Fruit fly (Drosophila melanogaster): ENCODE data around the gene CG14930.

CG14930 gene

DNA sequence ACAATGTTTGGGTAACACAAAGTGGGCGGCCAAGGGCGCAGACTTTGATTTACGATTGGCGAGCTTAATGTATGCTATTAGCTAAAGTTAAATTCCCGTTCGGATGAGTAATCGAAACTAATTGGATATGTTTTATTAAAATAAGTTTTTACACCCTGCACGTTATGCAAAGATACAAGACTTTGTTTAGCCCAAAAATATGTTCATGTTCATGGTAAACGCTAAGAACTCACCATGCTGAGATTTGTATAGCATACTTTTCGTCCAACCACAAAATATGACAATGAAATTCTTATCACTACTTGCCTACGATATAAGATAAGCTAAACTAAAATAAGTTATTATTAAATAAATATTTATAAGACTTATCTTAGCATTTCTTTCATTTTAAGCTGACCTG lies 46.1 kb downstream of the CG14930 start:
- no peak for TF ChIP-seq Ets98B (GFP tag; IDR thresholded peaks at IDR 0.05)
- no peak for TF ChIP-seq CG15710 (tag; optimal IDR thresholded peaks at IDR 0.05)
- no peak for TF ChIP-seq CG14655 (GFP tag; optimal IDR thresholded peaks at IDR 0.05)
- no peak for TF ChIP-seq rn (GFP tag; IDR thresholded peaks at IDR 0.05)
- no peak for TF ChIP-seq CG8159 (tag; optimal IDR thresholded peaks at IDR 0.05)
- TF ChIP-seq CG34367 (tag; optimal IDR thresholded peaks at IDR 0.05) = no peak
- TF ChIP-seq Pif1B (GFP tag; optimal IDR thresholded peaks at IDR 0.05) = no peak
- TF ChIP-seq CG32121 (GFP tag; IDR thresholded peaks at IDR 0.05) = no peak
- no peak for TF ChIP-seq gl (tag; optimal IDR thresholded peaks at IDR 0.05)

DNA sequence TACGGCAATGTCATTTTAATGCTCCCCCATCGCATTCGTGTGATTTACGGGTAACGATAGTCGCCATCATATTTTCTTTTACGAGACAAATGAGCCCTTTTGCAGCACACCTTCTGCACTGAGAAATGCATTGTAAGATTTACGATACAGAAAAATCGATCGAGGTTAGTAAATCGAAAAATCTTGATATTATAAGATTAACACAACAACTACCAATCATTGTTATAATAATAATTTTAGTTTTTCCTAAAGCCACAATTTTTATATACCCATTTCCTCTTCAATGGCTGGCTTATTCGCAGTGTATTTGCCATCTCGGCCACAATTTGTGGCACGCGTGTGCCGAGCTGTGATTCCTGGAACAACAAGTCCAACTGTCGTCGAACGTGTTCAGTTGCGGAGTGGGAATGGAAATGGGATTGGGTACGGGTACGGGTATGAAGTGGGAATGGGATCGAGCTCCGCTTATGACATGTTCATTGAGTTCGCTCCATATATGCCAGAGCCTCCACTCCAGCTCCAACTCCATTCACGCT lies 49.0 kb downstream of the CG14930 start:
- TF ChIP-seq Snoo (tag; optimal IDR thresholded peaks at IDR 0.05) (no peak), CG12605 (GFP tag; IDR thresholded peaks at IDR 0.05) (no peak), Ets98B (GFP tag; IDR thresholded peaks at IDR 0.05) (no peak), CG17806 (tag; optimal IDR thresholded peaks at IDR 0.05) (no peak), CG8301 (tag; optimal IDR thresholded peaks at IDR 0.05) (no peak), gl (tag; optimal IDR thresholded peaks at IDR 0.05) (no peak), CG15710 (tag; optimal IDR thresholded peaks at IDR 0.05) (no peak), CG14655 (GFP tag; optimal IDR thresholded peaks at IDR 0.05) (no peak), CG34367 (tag; optimal IDR thresholded peaks at IDR 0.05) (no peak), Pif1A (GFP tag; optimal IDR thresholded peaks at IDR 0.05) (no peak), EcR (GFP tag; optimal IDR thresholded peaks at IDR 0.05) (no peak), fd96Ca (GFP tag; IDR thresholded peaks at IDR 0.05) (no peak), CG8159 (tag; optimal IDR thresholded peaks at IDR 0.05) (no peak)
